Worm (Caenorhabditis elegans) whole organism, early embryonic: ENCODE measurements around the gene ttr-36.

Experiments used
- B0310.2 ChIP-seq: sonication (generic microtip); optimal IDR thresholded peaks from 2 replicates; lab custom pipeline; 2016; ENCODE audit warnings: mild to moderate bottlenecking, missing genetic modification characterization, missing compliant biosample characterization
- F13C5.2 ChIP-seq: sonication (generic microtip); optimal IDR thresholded peaks from 2 replicates; lab custom pipeline; 2017; ENCODE audit warnings: mild to moderate bottlenecking, missing genetic modification characterization, inconsistent platforms, missing compliant biosample characterization
- aly-1 ChIP-seq: sonication (generic microtip); optimal IDR thresholded peaks from 2 replicates; lab custom pipeline; 2016; ENCODE audit warnings: missing genetic modification characterization, missing compliant biosample characterization
- ama-1 ChIP-seq: fragments of 150-350 bp; optimal IDR thresholded peaks from 2 replicates; lab custom pipeline; 2014
- ets-7 ChIP-seq: sonication (generic microtip); optimal IDR thresholded peaks from 2 replicates; lab custom pipeline; 2016; ENCODE audit warnings: missing genotype, missing genetic modification characterization, missing compliant biosample characterization
- flt-1 ChIP-seq: fragments of 200-800 bp; sonication (Bioruptor generic); IDR thresholded peaks from 2 replicates; pipeline ENCODE4 v1.3.6; 2022; ENCODE audit warnings: missing genetic modification characterization, missing compliant biosample characterization
- hmbx-1 ChIP-seq: sonication (generic microtip); optimal IDR thresholded peaks from 2 replicates; lab custom pipeline; 2016; ENCODE audit warnings: mild to moderate bottlenecking, missing genetic modification characterization, missing compliant biosample characterization
- hnd-1 ChIP-seq: sonication (generic microtip); optimal IDR thresholded peaks from 2 replicates; lab custom pipeline; 2016; ENCODE audit warnings: missing genetic modification characterization, missing compliant biosample characterization
- pes-1 ChIP-seq: fragments of 200-800 bp; sonication (Bioruptor generic); IDR thresholded peaks from 2 replicates; pipeline ENCODE4 v1.3.6; 2022; ENCODE audit warnings: missing genetic modification reagents, missing genetic modification characterization, missing compliant biosample characterization
- tbx-11 ChIP-seq: fragments of 200-800 bp; sonication (Bioruptor generic); IDR thresholded peaks from 2 replicates; pipeline ENCODE4 v1.3.6; 2022; ENCODE audit warnings: missing genetic modification characterization, missing compliant biosample characterization
- tbx-37 ChIP-seq: fragments of 200-800 bp; sonication (Bioruptor generic); conservative IDR thresholded peaks from 2 replicates; pipeline ENCODE4 v1.3.6; 2022; ENCODE audit warnings: missing genetic modification reagents, missing genetic modification characterization, missing compliant biosample characterization
- tra-4 ChIP-seq: sonication (generic microtip); optimal IDR thresholded peaks from 2 replicates; lab custom pipeline; 2017; ENCODE audit warnings: missing genetic modification characterization, missing compliant biosample characterization

ce11 chrX:6530591-6530990 is 19.9 kb downstream of the ttr-36 start:
- TF ChIP-seq F13C5.2 (tag; lab: Kevin White, UChicago) (no peak), tbx-11 (no peak), ama-1 (lab: Kevin White, UChicago) (no peak), ets-7 (tag; lab: Kevin White, UChicago) (no peak), B0310.2 (tag; lab: Kevin White, UChicago) (no peak), aly-1 (tag; lab: Kevin White, UChicago) (no peak), hnd-1 (tag; lab: Kevin White, UChicago) (no peak), pes-1 (no peak), hmbx-1 (tag; lab: Kevin White, UChicago) (no peak), flt-1 (no peak), tbx-37 (no peak), tra-4 (tag; lab: Kevin White, UChicago) (no peak)
